Worm (Caenorhabditis elegans) whole organism, early embryonic: ENCODE data around the gene hpo-15.

ENCODE experiments used
- F13C5.2 ChIP-seq: sonication (generic microtip); optimal IDR thresholded peaks from 2 replicates; lab custom pipeline; 2017; ENCODE audit warnings: mild to moderate bottlenecking, missing genetic modification characterization, inconsistent platforms, missing compliant biosample characterization
- flt-1 ChIP-seq: fragments of 200-800 bp; sonication (Bioruptor generic); IDR thresholded peaks from 2 replicates; pipeline ENCODE4 v1.3.6; 2022; ENCODE audit warnings: missing genetic modification characterization, missing compliant biosample characterization
- hnd-1 ChIP-seq: sonication (generic microtip); optimal IDR thresholded peaks from 2 replicates; lab custom pipeline; 2016; ENCODE audit warnings: missing genetic modification characterization, missing compliant biosample characterization
- pes-1 ChIP-seq: fragments of 200-800 bp; sonication (Bioruptor generic); IDR thresholded peaks from 2 replicates; pipeline ENCODE4 v1.3.6; 2022; ENCODE audit warnings: missing genetic modification reagents, missing genetic modification characterization, missing compliant biosample characterization
- sea-1 ChIP-seq: fragments of 200-800 bp; sonication (Bioruptor generic); conservative IDR thresholded peaks from 2 replicates; pipeline ENCODE4 v1.3.6; 2022; ENCODE audit warnings: missing genetic modification characterization, missing compliant biosample characterization
- tbx-37 ChIP-seq: fragments of 200-800 bp; sonication (Bioruptor generic); conservative IDR thresholded peaks from 2 replicates; pipeline ENCODE4 v1.3.6; 2022; ENCODE audit warnings: missing genetic modification reagents, missing genetic modification characterization, missing compliant biosample characterization

ce11 chrV:5512559-5512958 lies 1.1 kb downstream of the hpo-15 start:
- TF ChIP-seq pes-1 (no peak), tbx-37 (no peak), F13C5.2 (tag; lab: Kevin White, UChicago) (no peak), flt-1 (GFP tag; lab: Robert Waterston, UW) (no peak), sea-1 (GFP tag; lab: Robert Waterston, UW) (no peak), hnd-1 (tag; lab: Kevin White, UChicago) (no peak)
